Fruit fly (Drosophila melanogaster): ENCODE results near the gene CG31198.

- TF ChIP-seq psq (GFP tag; optimal IDR thresholded peaks at IDR 0.05): no peak
- TF ChIP-seq jim (GFP tag; optimal IDR thresholded peaks at IDR 0.05): no peak
- TF ChIP-seq br (GFP tag; optimal IDR thresholded peaks at IDR 0.05): no peak
- no peak for TF ChIP-seq tai (GFP tag; optimal IDR thresholded peaks at IDR 0.05)
- TF ChIP-seq usp (GFP tag; optimal IDR thresholded peaks at IDR 0.05): no peak
- no peak for TF ChIP-seq pan (optimal IDR thresholded peaks at IDR 0.05)
- TF ChIP-seq Mio (GFP tag; optimal IDR thresholded peaks at IDR 0.05): no peak
- no peak for TF ChIP-seq Rel (GFP tag; optimal IDR thresholded peaks at IDR 0.05)
- no peak for TF ChIP-seq Rel (tag; optimal IDR thresholded peaks at IDR 0.05)
- TF ChIP-seq Hnf4 (GFP tag; optimal IDR thresholded peaks at IDR 0.05): no peak
- no peak for TF ChIP-seq Dif (GFP tag; optimal IDR thresholded peaks at IDR 0.05; ENCODE audit: partially characterized antibody)
Observed at dm6 chr3R:21777660-21778059, 23.5 kb downstream of the CG31198 start, which contains the start of gene Polr1H.

Data from whole organism, wandering third instar larva.